Worm (Caenorhabditis elegans) whole organism, L4/young adult: ENCODE data around the gene sre-6.

ENCODE experiments used
- W03F9.2 ChIP-seq: fragments of 150-350 bp; optimal IDR thresholded peaks from 2 replicates; lab custom pipeline; 2014; ENCODE audit warnings: missing biosample characterization, missing genetic modification characterization
- him-1 ChIP-seq: sonication (generic microtip); optimal IDR thresholded peaks from 2 replicates; lab custom pipeline; 2016; ENCODE audit warnings: missing genotype, missing genetic modification reagents, missing genetic modification characterization, missing compliant biosample characterization

DNA sequence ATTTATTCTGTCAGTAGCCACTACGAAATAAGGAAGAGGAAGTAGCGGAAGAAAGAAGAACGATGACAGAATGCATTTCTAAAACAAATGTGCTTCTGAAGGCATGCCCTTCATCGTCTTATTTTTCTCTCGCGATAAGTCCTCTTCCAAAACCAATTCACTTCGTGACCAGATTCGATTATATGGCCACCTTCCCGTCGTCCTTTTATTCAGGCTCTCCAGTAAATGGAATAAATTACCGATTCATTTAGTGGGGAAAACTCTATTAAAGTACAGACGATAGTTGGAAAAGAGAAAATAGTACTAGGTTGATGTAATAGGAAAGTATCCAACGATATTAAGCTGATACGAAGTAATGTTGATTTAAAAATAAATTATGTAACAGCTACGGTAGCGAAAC is 41.3 kb downstream of the sre-6 start:
- TF ChIP-seq him-1 (tag; lab: Kevin White, UChicago), result no peak
- no peak for TF ChIP-seq W03F9.2 (tag; lab: Kevin White, UChicago)
